Fruit fly (Drosophila melanogaster): ENCODE results near the gene CG9686.

dm6 chrX:9875948-9876853 lies 3.5 kb upstream of the CG9686 start, which contains the start of gene CG15247:
- TF ChIP-seq EcR (GFP tag; optimal IDR thresholded peaks at IDR 0.05) (no peak), Dll (optimal IDR thresholded peaks at IDR 0.05) (no peak)

Measured in whole organism.